Worm (Caenorhabditis elegans): Measurements from ENCODE around the gene cyn-12.

Gene cyn-12

DNA sequence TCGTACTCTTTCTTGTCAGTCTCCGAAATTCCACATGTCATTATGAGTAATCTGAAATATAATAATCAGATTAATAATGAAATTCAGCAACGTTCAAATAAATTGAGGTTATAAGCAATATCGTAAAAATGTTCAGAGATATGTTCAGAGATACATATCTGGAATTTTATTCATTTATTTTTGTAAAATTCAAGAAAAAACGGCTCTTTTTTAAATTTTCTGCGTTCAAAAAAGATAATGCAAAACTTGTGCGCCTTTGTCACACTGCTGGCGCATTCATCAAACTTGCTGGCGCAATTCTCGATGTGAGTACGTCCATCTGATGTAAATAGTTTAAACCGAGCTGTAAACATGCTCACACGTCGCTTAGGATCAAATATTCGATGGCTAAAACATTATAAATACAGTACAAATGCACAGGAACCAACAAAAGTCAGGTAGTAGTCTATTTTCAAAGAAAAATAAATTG lies 29.8 kb downstream of the cyn-12 start, which contains the start of the genes rde-8 and ZC477.3 (continued):
- no peak for TF ChIP-seq F39B2.1 (GFP tag; IDR thresholded peaks at IDR 0.05)
- no peak for TF ChIP-seq F57C9.4 (tag; optimal IDR thresholded peaks at IDR 0.05)
- TF ChIP-seq ets-4 (GFP tag; optimal IDR thresholded peaks at IDR 0.05), result no peak
- 0 out of 2 replicates have a peak, but pooled peaks have one; percentile 29 for TF ChIP-seq nfyb-1 (GFP tag; IDR thresholded peaks at IDR 0.05)
- no peak for TF ChIP-seq lsy-27 (tag; optimal IDR thresholded peaks at IDR 0.05; ENCODE audit: borderline replicate concordance, insufficient read depth)
- peak; percentile 95 for TF ChIP-seq ztf-18 (tag; optimal IDR thresholded peaks at IDR 0.05)
- TF ChIP-seq repo-1 (tag; optimal IDR thresholded peaks at IDR 0.05), result no peak
- no peak for TF ChIP-seq egl-18 (GFP tag; IDR thresholded peaks at IDR 0.05)
- TF ChIP-seq zim-3 (tag; optimal IDR thresholded peaks at IDR 0.05), result no peak
- TF ChIP-seq ama-1 (optimal IDR thresholded peaks at IDR 0.05), result no peak
- no peak for TF ChIP-seq ama-1 (GFP tag; optimal IDR thresholded peaks at IDR 0.05)
- TF ChIP-seq attf-3 (GFP tag; conservative IDR thresholded peaks at IDR 0.05), result peak; percentile 60; the same call in 1 of the 2 replicates
- no peak for TF ChIP-seq ccch-3 (GFP tag; optimal IDR thresholded peaks at IDR 0.05)
- no peak for TF ChIP-seq somi-1 (GFP tag; optimal IDR thresholded peaks at IDR 0.05)
- peak; percentile 30; the same call in 1 of the 2 replicates for TF ChIP-seq rcor-1 (GFP tag; IDR thresholded peaks at IDR 0.05)
- TF ChIP-seq hmg-20 (GFP tag; IDR thresholded peaks at IDR 0.05), result no peak
- no peak for TF ChIP-seq gei-17 (GFP tag; optimal IDR thresholded peaks at IDR 0.05)
- TF ChIP-seq mes-4 (tag; optimal IDR thresholded peaks at IDR 0.05), result no peak
- TF ChIP-seq dpff-1 (tag; optimal IDR thresholded peaks at IDR 0.05), result no peak
- no peak for TF ChIP-seq hsf-1 (GFP tag; IDR thresholded peaks at IDR 0.05)
- TF ChIP-seq sptf-2 (GFP tag; optimal IDR thresholded peaks at IDR 0.05), result no peak
- TF ChIP-seq unc-130 (GFP tag; optimal IDR thresholded peaks at IDR 0.05), result no peak
- TF ChIP-seq nhr-80 (tag; optimal IDR thresholded peaks at IDR 0.05), result peak; percentile 17
- TF ChIP-seq mcd-1 (GFP tag; IDR thresholded peaks at IDR 0.05), result peak; percentile 79
- TF ChIP-seq F55B11.4 (tag; optimal IDR thresholded peaks at IDR 0.05; ENCODE audit: borderline replicate concordance, insufficient read depth), result no peak
- no peak for TF ChIP-seq T07F8.4 (tag; optimal IDR thresholded peaks at IDR 0.05)
- TF ChIP-seq nfya-1 (tag; optimal IDR thresholded peaks at IDR 0.05; ENCODE audit: borderline replicate concordance, insufficient read depth), result no peak
- no peak for TF ChIP-seq let-607 (tag; optimal IDR thresholded peaks at IDR 0.05)
- peak; percentile 17 for TF ChIP-seq xnd-1 (tag; optimal IDR thresholded peaks at IDR 0.05)
- no peak for TF ChIP-seq Y79H2A.3 (GFP tag; conservative IDR thresholded peaks at IDR 0.05)
- no peak for TF ChIP-seq F23B12.7 (tag; optimal IDR thresholded peaks at IDR 0.05; ENCODE audit: insufficient read depth)
- TF ChIP-seq ztf-26 (tag; optimal IDR thresholded peaks at IDR 0.05), result no peak
- TF ChIP-seq snpc-3.4 (tag; optimal IDR thresholded peaks at IDR 0.05), result peak; percentile 48
- TF ChIP-seq sdz-38 (tag; optimal IDR thresholded peaks at IDR 0.05), result no peak
- no peak for TF ChIP-seq rpc-1 (optimal IDR thresholded peaks at IDR 0.05)
- TF ChIP-seq rpc-1 (tag; optimal IDR thresholded peaks at IDR 0.05), result no peak
- TF ChIP-seq hmg-1.2 (GFP tag; IDR thresholded peaks at IDR 0.05), result peak; percentile 36; the same call in 1 of the 2 replicates
- TF ChIP-seq bed-1 (GFP tag; IDR thresholded peaks at IDR 0.05), result no peak
- TF ChIP-seq hlh-12 (tag; optimal IDR thresholded peaks at IDR 0.05), result no peak
- TF ChIP-seq zfh-2 (GFP tag; conservative IDR thresholded peaks at IDR 0.05), result no peak
- peak; percentile 31 for TF ChIP-seq tlf-1 (GFP tag; optimal IDR thresholded peaks at IDR 0.05)
- no peak for TF ChIP-seq lin-26 (GFP tag; IDR thresholded peaks at IDR 0.05)
- peak; percentile 19; the same call in 1 of the 2 replicates for TF ChIP-seq lir-1 (GFP tag; conservative IDR thresholded peaks at IDR 0.05)
- TF ChIP-seq egrh-3 (GFP tag; IDR thresholded peaks at IDR 0.05), result no peak
- no peak for TF ChIP-seq B0019.2 (GFP tag; conservative IDR thresholded peaks at IDR 0.05)
- 0 out of 2 replicates have a peak, but pooled peaks have one; percentile 1 for TF ChIP-seq madf-3 (GFP tag; IDR thresholded peaks at IDR 0.05)
- no peak for TF ChIP-seq attf-5 (GFP tag; optimal IDR thresholded peaks at IDR 0.05)
- TF ChIP-seq snpc-4 (GFP tag; optimal IDR thresholded peaks at IDR 0.05), result no peak
- peak in 3 of 4 experiments; percentile 31 to 79 (median 70) for TF ChIP-seq snpc-4 (tag; optimal IDR thresholded peaks at IDR 0.05)

Measured in whole organism, young adult.